Fruit fly (Drosophila melanogaster) whole organism, embryonic: ENCODE measurements around the gene CG11655.

Experiments
- Atf-2 ChIP-seq: fragments of 200-800 bp; sonication (Bioruptor generic); optimal IDR thresholded peaks from 2 replicates; lab custom pipeline; 2016; ENCODE audit warnings: missing biosample characterization, missing genetic modification characterization
- Awh ChIP-seq: fragments of 200-800 bp; sonication (Bioruptor generic); IDR thresholded peaks from 2 replicates; pipeline ENCODE4, ENCODE4 v1.3.6; 2022; ENCODE audit warnings: missing biosample characterization, missing genetic modification characterization
- BEAF-32 ChIP-seq: fragments of 200-800 bp; sonication (Bioruptor generic); optimal IDR thresholded peaks from 3 replicates; lab custom pipeline; 2017; ENCODE audit warnings: missing biosample characterization, missing genetic modification characterization, mild to moderate bottlenecking, moderate library complexity, missing genetic modification reagents
- Bdp1 ChIP-seq: fragments of 200-800 bp; sonication (Bioruptor generic); optimal IDR thresholded peaks from 3 replicates; lab custom pipeline; 2016; ENCODE audit warnings: missing biosample characterization, missing genetic modification characterization
- CG10959 ChIP-seq: fragments of 200-800 bp; sonication (Bioruptor generic); IDR thresholded peaks from 2 replicates; pipeline ENCODE4 v1.3.6; 2022; ENCODE audit warnings: missing biosample characterization, missing genetic modification characterization
- CG11085 ChIP-seq: fragments of 200-800 bp; sonication (Bioruptor generic); IDR thresholded peaks from 2 replicates; pipeline ENCODE4 v1.3.6; 2022; ENCODE audit warnings: missing biosample characterization, missing genetic modification characterization
- CG13287 ChIP-seq: fragments of 200-800 bp; sonication (Bioruptor generic); IDR thresholded peaks from 2 replicates; pipeline ENCODE4 v1.3.6; 2022; ENCODE audit warnings: missing biosample characterization, missing genetic modification characterization; ENCODE audit not compliant: partially characterized antibody
- CG13894 ChIP-seq: fragments of 200-800 bp; sonication (Bioruptor generic); optimal IDR thresholded peaks from 3 replicates; lab custom pipeline; 2018; ENCODE audit warnings: missing biosample characterization, mild to moderate bottlenecking, missing genetic modification characterization, moderate library complexity
- CG14965 ChIP-seq: fragments of 200-800 bp; sonication (Bioruptor generic); optimal IDR thresholded peaks from 2 replicates; lab custom pipeline; 2016; ENCODE audit warnings: missing biosample characterization, missing genetic modification characterization, borderline replicate concordance
- CG15696 ChIP-seq: fragments of 200-800 bp; sonication (Bioruptor generic); optimal IDR thresholded peaks from 2 replicates; lab custom pipeline; 2019; ENCODE audit warnings: missing biosample characterization, mild to moderate bottlenecking, missing genetic modification characterization, moderate library complexity
- CG17359 ChIP-seq: fragments of 200-800 bp; sonication (Bioruptor generic); optimal IDR thresholded peaks from 3 replicates; lab custom pipeline; 2018; ENCODE audit warnings: missing biosample characterization, mild to moderate bottlenecking, missing genetic modification characterization, moderate library complexity
- CG18011 ChIP-seq: fragments of 200-800 bp; sonication (Bioruptor generic); optimal IDR thresholded peaks from 2 replicates; lab custom pipeline; 2017; ENCODE audit warnings: missing biosample characterization, missing genetic modification characterization, mild to moderate bottlenecking, moderate library complexity, missing genotype
- CG2712 ChIP-seq: fragments of 200-800 bp; optimal IDR thresholded peaks from 3 replicates; lab custom pipeline; 2019; ENCODE audit warnings: missing biosample characterization, mild to moderate bottlenecking, missing genetic modification characterization, moderate library complexity
- CG30020 ChIP-seq: fragments of 200-800 bp; optimal IDR thresholded peaks from 2 replicates; lab custom pipeline; 2019; ENCODE audit warnings: missing biosample characterization, mild to moderate bottlenecking, missing genetic modification characterization, moderate library complexity
- CG3281 ChIP-seq: fragments of 200-800 bp; sonication (Bioruptor generic); optimal IDR thresholded peaks from 3 replicates; lab custom pipeline; 2017; ENCODE audit warnings: missing biosample characterization, mild to moderate bottlenecking, missing genetic modification characterization
- CG3726 ChIP-seq: fragments of 200-800 bp; sonication (Bioruptor generic); IDR thresholded peaks from 3 replicates; pipeline ENCODE4, ENCODE4 v1.3.6; 2022; ENCODE audit warnings: missing biosample characterization, missing genetic modification characterization
- CG6254 ChIP-seq: fragments of 200-800 bp; sonication (Bioruptor generic); optimal IDR thresholded peaks from 3 replicates; lab custom pipeline; 2017; ENCODE audit warnings: mild to moderate bottlenecking, missing biosample characterization, missing genetic modification reagents, missing genetic modification characterization
- CG7271 ChIP-seq: fragments of 200-800 bp; sonication (Bioruptor generic); optimal IDR thresholded peaks from 2 replicates; lab custom pipeline; 2018; ENCODE audit warnings: missing biosample characterization, mild to moderate bottlenecking, missing genetic modification characterization, moderate library complexity
- CG8089 ChIP-seq: fragments of 200-800 bp; sonication (Bioruptor generic); optimal IDR thresholded peaks from 3 replicates; lab custom pipeline; 2016; ENCODE audit warnings: missing biosample characterization, missing genetic modification characterization
- CG8765 ChIP-seq: fragments of 200-800 bp; sonication (Bioruptor generic); IDR thresholded peaks from 2 replicates; pipeline ENCODE4 v1.3.6; 2022; ENCODE audit warnings: missing biosample characterization, missing genetic modification characterization
- CG9609 ChIP-seq: fragments of 200-800 bp; sonication (Bioruptor generic); optimal IDR thresholded peaks from 3 replicates; lab custom pipeline; 2016; ENCODE audit warnings: missing biosample characterization, missing genetic modification characterization
- CG9817 ChIP-seq: fragments of 200-800 bp; sonication (Bioruptor generic); optimal IDR thresholded peaks from 2 replicates; lab custom pipeline; 2018; ENCODE audit warnings: missing biosample characterization, mild to moderate bottlenecking, missing genetic modification characterization, moderate library complexity
- D ChIP-seq, 2 experiments: fragments of 200-800 bp in 1 of 2; fragments of >200 bp in 1 of 2; sonication (Bioruptor generic) in 1 of 2; optimal IDR thresholded peaks; 2 replicates in 1 of 2; 3 replicates in 1 of 2; lab custom pipeline; 2017; ENCODE audit warnings: mild to moderate bottlenecking in 1 of 2, missing biosample characterization in 1 of 2, missing genetic modification characterization in 1 of 2, missing genetic modification reagents in 1 of 2
- Elba2 ChIP-seq: fragments of 200-800 bp; sonication (Bioruptor generic); optimal IDR thresholded peaks from 3 replicates; lab custom pipeline; 2016; ENCODE audit warnings: missing biosample characterization, missing genetic modification characterization
- H15 ChIP-seq: fragments of 200-800 bp; sonication (Bioruptor generic); IDR thresholded peaks from 3 replicates; pipeline ENCODE4 v1.3.6; 2022; ENCODE audit warnings: missing biosample characterization, missing genetic modification characterization
- HmgD ChIP-seq: fragments of 200-800 bp; sonication (Bioruptor generic); optimal IDR thresholded peaks from 3 replicates; lab custom pipeline; 2016; ENCODE audit warnings: missing biosample characterization, missing genetic modification characterization
- HmgZ ChIP-seq: fragments of 200-800 bp; sonication (Bioruptor generic); optimal IDR thresholded peaks from 2 replicates; lab custom pipeline; 2018; ENCODE audit warnings: missing biosample characterization, mild to moderate bottlenecking, missing genetic modification characterization
- Lpt ChIP-seq: fragments of >200 bp; optimal IDR thresholded peaks from 2 replicates; lab custom pipeline; 2018; ENCODE audit warnings: missing biosample characterization, missing genetic modification characterization
- MBD-R2 ChIP-seq: fragments of 200-800 bp; sonication (Bioruptor generic); IDR thresholded peaks from 2 replicates; pipeline ENCODE4 v1.3.6; 2022; ENCODE audit warnings: missing biosample characterization, missing genetic modification characterization
- Mes4 ChIP-seq: fragments of 200-800 bp; sonication (Bioruptor generic); optimal IDR thresholded peaks from 2 replicates; lab custom pipeline; 2016; ENCODE audit warnings: missing biosample characterization, missing genetic modification characterization
- Nf-YC ChIP-seq: fragments of 200-800 bp; optimal IDR thresholded peaks from 3 replicates; lab custom pipeline; 2019; ENCODE audit warnings: missing biosample characterization, mild to moderate bottlenecking, missing genetic modification characterization, moderate library complexity
- Rfx ChIP-seq: fragments of 200-800 bp; sonication (Bioruptor generic); IDR thresholded peaks from 2 replicates; pipeline ENCODE4 v1.3.6; 2022; ENCODE audit warnings: missing biosample characterization, missing genetic modification characterization
- Sin3A ChIP-seq: fragments of >200 bp; optimal IDR thresholded peaks from 2 replicates; lab custom pipeline; 2018
- Taf1 ChIP-seq: fragments of 200-800 bp; sonication (Bioruptor generic); IDR thresholded peaks from 2 replicates; pipeline ENCODE4 v1.3.6; 2022; ENCODE audit warnings: missing biosample characterization, missing genetic modification characterization
- ase ChIP-seq: fragments of 200-800 bp; sonication (Bioruptor generic); IDR thresholded peaks from 3 replicates; pipeline ENCODE4 v1.3.6; 2022; ENCODE audit warnings: missing biosample characterization, missing genetic modification characterization
- ato ChIP-seq: fragments of 200-800 bp; sonication (Bioruptor generic); IDR thresholded peaks from 2 replicates; pipeline ENCODE4 v1.3.6; 2022; ENCODE audit warnings: missing biosample characterization, missing genetic modification characterization; ENCODE audit not compliant: partially characterized antibody
- chm ChIP-seq: fragments of 200-800 bp; sonication (Bioruptor generic); IDR thresholded peaks from 2 replicates; pipeline ENCODE4 v1.3.6; 2022; ENCODE audit warnings: missing biosample characterization, missing genetic modification characterization
- chn ChIP-seq: fragments of 200-800 bp; sonication (Bioruptor generic); optimal IDR thresholded peaks from 2 replicates; lab custom pipeline; 2016; ENCODE audit warnings: missing biosample characterization, missing genetic modification characterization
- croc ChIP-seq: fragments of 200-800 bp; sonication (Bioruptor generic); conservative IDR thresholded peaks from 3 replicates; pipeline ENCODE4 v1.3.6; 2022; ENCODE audit warnings: missing biosample characterization, missing genetic modification characterization
- crp ChIP-seq, 2 experiments: fragments of 200-800 bp; sonication (Bioruptor generic); optimal IDR thresholded peaks; 2 replicates in 1 of 2; 3 replicates in 1 of 2; lab custom pipeline; 2017; ENCODE audit warnings: missing biosample characterization in 2 of 2, missing genetic modification characterization in 2 of 2, mild to moderate bottlenecking in 1 of 2, moderate library complexity in 1 of 2
- dmrt11E ChIP-seq: fragments of 200-800 bp; sonication (Bioruptor generic); optimal IDR thresholded peaks from 3 replicates; lab custom pipeline; 2018; ENCODE audit warnings: missing biosample characterization, mild to moderate bottlenecking, missing genetic modification characterization, moderate library complexity
- gcm2 ChIP-seq: fragments of 200-800 bp; sonication (Bioruptor generic); optimal IDR thresholded peaks from 2 replicates; lab custom pipeline; 2016; ENCODE audit warnings: missing biosample characterization, missing genetic modification characterization
- kni ChIP-seq: fragments of 200-800 bp; sonication (Bioruptor generic); optimal IDR thresholded peaks from 3 replicates; lab custom pipeline; 2017; ENCODE audit warnings: mild to moderate bottlenecking, missing biosample characterization, missing genetic modification reagents, missing genetic modification characterization
- lola ChIP-seq, 3 experiments: fragments of >200 bp in 2 of 3; fragments of 200-800 bp in 1 of 3; sonication (Bioruptor generic) in 1 of 3; optimal IDR thresholded peaks; 2 replicates each; lab custom pipeline; 2017 to 2019; ENCODE audit warnings: missing biosample characterization in 3 of 3, missing genetic modification characterization in 3 of 3, mild to moderate bottlenecking in 1 of 3, moderate library complexity in 1 of 3
- mam ChIP-seq: fragments of 200-800 bp; sonication (Bioruptor generic); optimal IDR thresholded peaks from 3 replicates; lab custom pipeline; 2016; ENCODE audit warnings: missing biosample characterization, missing genetic modification characterization
- pfk ChIP-seq: fragments of 200-800 bp; sonication (Bioruptor generic); optimal IDR thresholded peaks from 2 replicates; lab custom pipeline; 2018; ENCODE audit warnings: missing biosample characterization, mild to moderate bottlenecking, missing genetic modification characterization, moderate library complexity
- phol ChIP-seq: fragments of 200-800 bp; sonication (Bioruptor generic); optimal IDR thresholded peaks from 3 replicates; lab custom pipeline; 2018; ENCODE audit warnings: missing biosample characterization, mild to moderate bottlenecking, missing genetic modification characterization, moderate library complexity
- pita ChIP-seq: fragments of 200-800 bp; sonication (Bioruptor generic); optimal IDR thresholded peaks from 2 replicates; lab custom pipeline; 2017; ENCODE audit warnings: missing biosample characterization, mild to moderate bottlenecking, missing genetic modification characterization
- psq ChIP-seq: fragments of 200-800 bp; sonication (Bioruptor generic); optimal IDR thresholded peaks from 2 replicates; lab custom pipeline; 2017; ENCODE audit warnings: missing biosample characterization, missing genetic modification characterization
- tna ChIP-seq: fragments of 200-800 bp; sonication (Bioruptor generic); IDR thresholded peaks from 2 replicates; pipeline ENCODE4 v1.3.6; 2022; ENCODE audit warnings: missing biosample characterization, missing genetic modification characterization; ENCODE audit not compliant: partially characterized antibody
- zfh2 ChIP-seq: fragments of 200-800 bp; sonication (Bioruptor generic); optimal IDR thresholded peaks from 2 replicates; lab custom pipeline; 2016; ENCODE audit warnings: missing biosample characterization, missing genetic modification characterization

The CG11655 gene

dm6 chrX:15453121-15453520 is at the start of gene CG11655 (continued):
- TF ChIP-seq tna (GFP tag; lab: Robert Waterston, UW) (no peak), Atf-2 (GFP tag; lab: Kevin White, UChicago) (no peak), Taf1 (GFP tag; lab: Robert Waterston, UW) (no peak), CG3726 (GFP tag; lab: Robert Waterston, UW) (no peak), Sin3A (lab: Kevin White, UChicago) (no peak), CG11085 (GFP tag; lab: Robert Waterston, UW) (no peak), CG17359 (tag; lab: Kevin White, UChicago) (peak; percentile 4), pita (GFP tag; lab: Kevin White, UChicago) (no peak), Elba2 (peak; percentile 83), D (optimal IDR thresholded peaks at IDR 0.05; lab: Kevin White, UChicago) (no peak), D (GFP tag; optimal IDR thresholded peaks at IDR 0.05; lab: Kevin White, UChicago) (no peak), H15 (GFP tag; lab: Robert Waterston, UW) (no peak), phol (tag; lab: Kevin White, UChicago) (peak; percentile 37), Lpt (GFP tag; lab: Kevin White, UChicago) (no peak), ato (GFP tag; lab: Robert Waterston, UW) (no peak), CG9817 (tag; lab: Kevin White, UChicago) (peak; percentile 6), chn (GFP tag; lab: Kevin White, UChicago) (peak; percentile 4), CG6254 (GFP tag; lab: Kevin White, UChicago) (no peak), chm (0 out of 2 replicates have a peak, but pooled peaks have one; percentile 43), kni (GFP tag; lab: Kevin White, UChicago) (no peak), HmgZ (tag; lab: Kevin White, UChicago) (no peak), Awh (GFP tag; lab: Robert Waterston, UW) (no peak), CG13287 (no peak), Mes4 (GFP tag; lab: Kevin White, UChicago) (no peak), Rfx (peak; percentile 45; the same call in 1 of the 2 replicates), CG30020 (tag; lab: Kevin White, UChicago) (no peak), CG10959 (GFP tag; lab: Robert Waterston, UW) (no peak), CG15696 (tag; lab: Kevin White, UChicago) (peak; percentile 4), CG8765 (GFP tag; lab: Robert Waterston, UW) (no peak), dmrt11E (peak; percentile 35), CG3281 (GFP tag; lab: Kevin White, UChicago) (no peak), CG8089 (GFP tag; lab: Kevin White, UChicago) (no peak), BEAF-32 (GFP tag; lab: Kevin White, UChicago) (no peak), Bdp1 (no peak), MBD-R2 (GFP tag; lab: Robert Waterston, UW) (peak; percentile 67), CG14965 (no peak), pfk (GFP tag; lab: Kevin White, UChicago) (no peak), CG18011 (GFP tag; lab: Kevin White, UChicago) (no peak), HmgD (GFP tag; lab: Kevin White, UChicago) (no peak), CG9609 (GFP tag; lab: Kevin White, UChicago) (peak; percentile 13), psq (no peak), crp (GFP tag; optimal IDR thresholded peaks at IDR 0.05; lab: Kevin White, UChicago) (peak in 1 of 2 experiments; percentile 80), zfh2 (peak; percentile 5), CG7271 (tag; lab: Kevin White, UChicago) (no peak), CG13894 (tag; lab: Kevin White, UChicago) (no peak), mam (GFP tag; lab: Kevin White, UChicago) (no peak), gcm2 (GFP tag; lab: Kevin White, UChicago) (no peak), croc (no peak), CG2712 (peak; percentile 46), lola (GFP tag; optimal IDR thresholded peaks at IDR 0.05; lab: Kevin White, UChicago) (peak in 1 of 3 experiments; percentile 31), ase (GFP tag; lab: Robert Waterston, UW) (no peak), Nf-YC (tag; lab: Kevin White, UChicago) (no peak)
